Worm (Caenorhabditis elegans) whole organism, L1 larva: Measurements from ENCODE around the gene ctps-1.
A peak's percentile ranks its signal among the peaks of the same experiment; 100 is the strongest.

Source experiments
- C34B4.2 ChIP-seq: sonication (generic microtip); optimal IDR thresholded peaks from 2 replicates; lab custom pipeline; 2017; ENCODE audit warnings: mild to moderate bottlenecking, missing genetic modification characterization, missing compliant biosample characterization
- F16B12.6 ChIP-seq: fragments of 150-350 bp; optimal IDR thresholded peaks from 2 replicates; lab custom pipeline; 2014; ENCODE audit warnings: missing biosample characterization, missing genetic modification characterization
- Y116A8C.19 ChIP-seq: sonication (generic microtip); optimal IDR thresholded peaks from 2 replicates; lab custom pipeline; 2016; ENCODE audit warnings: missing compliant biosample characterization, missing genetic modification characterization, borderline replicate concordance
- aha-1 ChIP-seq: fragments of 150-350 bp; optimal IDR thresholded peaks from 2 replicates; lab custom pipeline; 2014; ENCODE audit warnings: missing biosample characterization, missing genetic modification characterization
- aly-2 ChIP-seq: fragments of 150-350 bp; optimal IDR thresholded peaks from 2 replicates; lab custom pipeline; 2014; ENCODE audit warnings: missing biosample characterization, missing genetic modification characterization
- ama-1 ChIP-seq: fragments of 150-350 bp; optimal IDR thresholded peaks from 2 replicates; lab custom pipeline; 2014
- ceh-8 ChIP-seq: fragments of 200-800 bp; sonication (Bioruptor generic); optimal IDR thresholded peaks from 2 replicates; lab custom pipeline; 2018; ENCODE audit warnings: mild to moderate bottlenecking, missing genetic modification characterization, moderate library complexity, missing compliant biosample characterization
- dsc-1 ChIP-seq: sonication (generic microtip); optimal IDR thresholded peaks from 2 replicates; lab custom pipeline; 2016; ENCODE audit warnings: mild to moderate bottlenecking, missing genetic modification characterization, missing compliant biosample characterization
- efl-1 ChIP-seq, 4 experiments: fragments of 150-350 bp; optimal IDR thresholded peaks in 3 of 4; peaks in 1 of 4; 1 replicate in 1 of 4; 2 replicates in 3 of 4; lab custom pipeline; 2014; ENCODE audit warnings: missing biosample characterization in 2 of 4, missing genetic modification characterization in 2 of 4, missing genetic modification reagents in 2 of 4
- egl-13 ChIP-seq: sonication (generic microtip); optimal IDR thresholded peaks from 2 replicates; lab custom pipeline; 2016; ENCODE audit warnings: missing genotype, missing genetic modification reagents, missing genetic modification characterization, missing compliant biosample characterization
- egl-27 ChIP-seq, 2 experiments: fragments of 150-350 bp in 1 of 2; sonication (generic microtip); optimal IDR thresholded peaks; 3 replicates each; lab custom pipeline; 2017 to 2018; ENCODE audit warnings: missing biosample characterization in 2 of 2, missing genetic modification characterization in 2 of 2, missing genetic modification reagents in 2 of 2
- elt-3 ChIP-seq, 6 experiments: fragments of 150-350 bp in 1 of 6; sonication (generic microtip); optimal IDR thresholded peaks; 2 replicates each; lab custom pipeline; 2017 to 2018; ENCODE audit warnings: missing biosample characterization in 6 of 6, missing genetic modification characterization in 6 of 6, inconsistent platforms in 1 of 6
- ets-5 ChIP-seq: fragments of 200-800 bp; sonication (Bioruptor generic); IDR thresholded peaks from 2 replicates; pipeline ENCODE4 v1.3.6; 2022; ENCODE audit warnings: missing genetic modification characterization, missing compliant biosample characterization
- fkh-10 ChIP-seq: sonication (generic microtip); optimal IDR thresholded peaks from 2 replicates; lab custom pipeline; 2017; ENCODE audit warnings: missing biosample characterization, missing genetic modification reagents, missing genetic modification characterization
- fkh-4 ChIP-seq: sonication (generic microtip); optimal IDR thresholded peaks from 2 replicates; lab custom pipeline; 2016; ENCODE audit warnings: missing compliant biosample characterization, missing genetic modification characterization, borderline replicate concordance
- fkh-8 ChIP-seq: sonication (generic microtip); optimal IDR thresholded peaks from 2 replicates; lab custom pipeline; 2016; ENCODE audit warnings: mild to moderate bottlenecking, missing genetic modification characterization, missing compliant biosample characterization
- fos-1 ChIP-seq: fragments of 150-350 bp; optimal IDR thresholded peaks from 2 replicates; lab custom pipeline; 2014; ENCODE audit warnings: missing biosample characterization, missing genetic modification characterization
- grh-1 ChIP-seq: fragments of 200-800 bp; sonication (Bioruptor generic); IDR thresholded peaks from 2 replicates; pipeline ENCODE4 v1.3.6; 2022; ENCODE audit warnings: missing genetic modification reagents, missing genetic modification characterization, missing compliant biosample characterization
- hlh-17 ChIP-seq: fragments of 200-800 bp; sonication (Bioruptor generic); optimal IDR thresholded peaks from 2 replicates; lab custom pipeline; 2018; ENCODE audit warnings: missing genetic modification characterization, mild to moderate bottlenecking, missing compliant biosample characterization, moderate library complexity, borderline replicate concordance
- irx-1 ChIP-seq: sonication (generic microtip); optimal IDR thresholded peaks from 2 replicates; lab custom pipeline; 2016; ENCODE audit warnings: missing genetic modification characterization, missing compliant biosample characterization
- lin-13 ChIP-seq: fragments of 150-350 bp; optimal IDR thresholded peaks from 2 replicates; lab custom pipeline; 2014; ENCODE audit warnings: missing biosample characterization, missing genetic modification reagents, missing genetic modification characterization
- lin-15B ChIP-seq: fragments of 150-350 bp; sonication (generic microtip); optimal IDR thresholded peaks from 3 replicates; lab custom pipeline; 2014; ENCODE audit warnings: missing biosample characterization, missing genetic modification characterization
- lin-35 ChIP-seq, 2 experiments: fragments of 150-350 bp; optimal IDR thresholded peaks; 2 replicates each; lab custom pipeline; 2014; ENCODE audit warnings: missing biosample characterization in 2 of 2, missing genetic modification characterization in 2 of 2, missing genetic modification reagents in 2 of 2
- lin-39 ChIP-seq: fragments of 150-350 bp; optimal IDR thresholded peaks from 2 replicates; lab custom pipeline; 2014; ENCODE audit warnings: missing biosample characterization, missing genetic modification reagents, missing genetic modification characterization
- lsy-2 ChIP-seq, 2 experiments: fragments of 150-350 bp; optimal IDR thresholded peaks; 2 replicates each; lab custom pipeline; 2014; ENCODE audit warnings: missing biosample characterization in 2 of 2, missing genetic modification characterization in 2 of 2
- mdl-1 ChIP-seq, 2 experiments: fragments of 150-350 bp; optimal IDR thresholded peaks; 2 replicates each; lab custom pipeline; 2014 to 2017; ENCODE audit warnings: missing biosample characterization in 2 of 2, missing genetic modification characterization in 2 of 2, inconsistent platforms in 1 of 2
- mep-1 ChIP-seq: fragments of 150-350 bp; optimal IDR thresholded peaks from 2 replicates; lab custom pipeline; 2014; ENCODE audit warnings: missing biosample characterization, missing genetic modification characterization
- nhr-12 ChIP-seq: sonication (generic microtip); optimal IDR thresholded peaks from 2 replicates; lab custom pipeline; 2017; ENCODE audit warnings: missing biosample characterization, missing genetic modification characterization
- nhr-28 ChIP-seq: fragments of 150-350 bp; optimal IDR thresholded peaks from 2 replicates; lab custom pipeline; 2014; ENCODE audit warnings: missing biosample characterization, missing genetic modification characterization
- nhr-71 ChIP-seq: sonication (generic microtip); optimal IDR thresholded peaks from 2 replicates; lab custom pipeline; 2016; ENCODE audit warnings: mild to moderate bottlenecking, missing genetic modification characterization, moderate library complexity, missing compliant biosample characterization
- nhr-76 ChIP-seq: sonication (generic microtip); optimal IDR thresholded peaks from 2 replicates; lab custom pipeline; 2017; ENCODE audit warnings: missing biosample characterization, missing genetic modification characterization
- nhr-84 ChIP-seq: sonication (generic microtip); optimal IDR thresholded peaks from 2 replicates; lab custom pipeline; 2017; ENCODE audit warnings: missing biosample characterization, missing genetic modification characterization
- pax-3 ChIP-seq: fragments of 200-800 bp; sonication (Bioruptor generic); optimal IDR thresholded peaks from 2 replicates; lab custom pipeline; 2018; ENCODE audit warnings: mild to moderate bottlenecking, missing genetic modification characterization, moderate library complexity, missing compliant biosample characterization
- pqm-1 ChIP-seq: sonication (generic microtip); optimal IDR thresholded peaks from 3 replicates; lab custom pipeline; 2017; ENCODE audit warnings: missing biosample characterization, missing genetic modification characterization
- rnt-1 ChIP-seq: sonication (generic microtip); optimal IDR thresholded peaks from 2 replicates; lab custom pipeline; 2016; ENCODE audit warnings: mild to moderate bottlenecking, missing genetic modification characterization, moderate library complexity, missing compliant biosample characterization
- skn-1 ChIP-seq: fragments of 150-350 bp; optimal IDR thresholded peaks from 2 replicates; lab custom pipeline; 2014; ENCODE audit warnings: missing biosample characterization, missing genetic modification characterization
- snu-23 ChIP-seq: sonication (generic microtip); optimal IDR thresholded peaks from 2 replicates; lab custom pipeline; 2016; ENCODE audit warnings: missing genetic modification characterization, missing compliant biosample characterization
- sox-4 ChIP-seq: sonication (generic microtip); optimal IDR thresholded peaks from 2 replicates; lab custom pipeline; 2016; ENCODE audit warnings: missing genetic modification characterization, missing compliant biosample characterization
- sptf-1 ChIP-seq: fragments of 150-350 bp; optimal IDR thresholded peaks from 2 replicates; lab custom pipeline; 2014; ENCODE audit warnings: missing biosample characterization, missing genetic modification characterization
- tlp-1 ChIP-seq: fragments of 150-350 bp; optimal IDR thresholded peaks from 2 replicates; lab custom pipeline; 2014; ENCODE audit warnings: missing biosample characterization, missing genetic modification characterization
- unc-62 ChIP-seq: fragments of 150-350 bp; optimal IDR thresholded peaks from 2 replicates; lab custom pipeline; 2014; ENCODE audit warnings: missing biosample characterization, missing genetic modification reagents, missing genetic modification characterization
- unc-98 ChIP-seq: fragments of 200-800 bp; sonication (Bioruptor generic); IDR thresholded peaks from 2 replicates; pipeline ENCODE4 v1.3.6; 2022; ENCODE audit warnings: missing genetic modification characterization, missing compliant biosample characterization
- xbp-1 ChIP-seq: sonication (generic microtip); optimal IDR thresholded peaks from 2 replicates; lab custom pipeline; 2016; ENCODE audit warnings: missing genetic modification characterization, missing compliant biosample characterization
- zag-1 ChIP-seq: fragments of 150-350 bp; optimal IDR thresholded peaks from 2 replicates; lab custom pipeline; 2014; ENCODE audit warnings: missing biosample characterization, missing genetic modification characterization

ctps-1 gene

DNA sequence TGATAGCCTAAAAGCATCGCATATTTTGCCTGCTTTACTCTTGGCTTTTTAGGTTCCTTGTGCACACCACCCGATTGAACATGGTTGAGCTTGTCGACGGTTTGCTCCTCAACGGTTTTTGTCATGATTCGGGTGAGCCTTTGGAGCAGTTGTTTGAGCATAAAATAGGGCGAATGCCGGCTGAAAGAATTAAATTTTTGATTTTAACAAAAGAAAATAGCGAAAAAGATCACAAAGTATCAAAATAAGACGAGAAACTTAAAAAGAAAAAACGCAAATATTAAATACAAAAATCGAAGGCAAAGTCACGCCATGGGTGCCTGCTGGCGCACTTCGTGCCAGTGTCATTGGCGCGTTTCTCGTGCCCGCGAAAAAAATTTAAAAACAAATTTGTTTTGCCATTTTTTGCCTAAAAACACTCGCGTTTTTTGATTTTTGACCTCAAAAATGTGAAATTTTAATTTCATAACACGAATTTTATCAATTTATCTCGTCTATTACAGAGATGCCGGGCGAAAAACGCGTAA is at the start of gene ctps-1, which contains the start of gene pus-1 (continued):
- TF ChIP-seq lin-35 (GFP tag; optimal IDR thresholded peaks at IDR 0.05; lab: Kevin White, UChicago) (peak; percentile 78 to 83), sox-4 (tag; lab: Kevin White, UChicago) (no peak), ceh-8 (no peak), dsc-1 (peak; percentile 72), aha-1 (tag; lab: Kevin White, UChicago) (peak; percentile 41), fos-1 (tag; lab: Kevin White, UChicago) (peak; percentile 48), Y116A8C.19 (tag; lab: Kevin White, UChicago) (no peak), elt-3 (tag; optimal IDR thresholded peaks at IDR 0.05; lab: Kevin White, UChicago) (peak in 1 of 6 experiments; percentile 79), lin-13 (GFP tag; lab: Kevin White, UChicago) (peak; percentile 70), nhr-12 (tag; lab: Kevin White, UChicago) (no peak), nhr-71 (tag; lab: Kevin White, UChicago) (no peak), mep-1 (tag; lab: Kevin White, UChicago) (peak; percentile 73), ama-1 (peak; percentile 56), skn-1 (tag; lab: Kevin White, UChicago) (peak; percentile 74), ets-5 (no peak), pax-3 (no peak), lin-39 (peak; percentile 67), zag-1 (tag; lab: Kevin White, UChicago) (no peak), rnt-1 (tag; lab: Kevin White, UChicago) (no peak), egl-27 (tag; optimal IDR thresholded peaks at IDR 0.05; lab: Kevin White, UChicago) (no peak), grh-1 (GFP tag; lab: Robert Waterston, UW) (peak; percentile 59), fkh-4 (tag; lab: Kevin White, UChicago) (no peak), irx-1 (tag; lab: Kevin White, UChicago) (peak; percentile 73), F16B12.6 (peak; percentile 27), egl-13 (tag; lab: Kevin White, UChicago) (no peak), C34B4.2 (tag; lab: Kevin White, UChicago) (no peak), nhr-76 (no peak), fkh-10 (GFP tag; lab: Kevin White, UChicago) (peak; percentile 21), unc-98 (GFP tag; lab: Robert Waterston, UW) (no peak), nhr-84 (no peak), hlh-17 (GFP tag; lab: Kevin White, UChicago) (no peak), sptf-1 (no peak)

DNA sequence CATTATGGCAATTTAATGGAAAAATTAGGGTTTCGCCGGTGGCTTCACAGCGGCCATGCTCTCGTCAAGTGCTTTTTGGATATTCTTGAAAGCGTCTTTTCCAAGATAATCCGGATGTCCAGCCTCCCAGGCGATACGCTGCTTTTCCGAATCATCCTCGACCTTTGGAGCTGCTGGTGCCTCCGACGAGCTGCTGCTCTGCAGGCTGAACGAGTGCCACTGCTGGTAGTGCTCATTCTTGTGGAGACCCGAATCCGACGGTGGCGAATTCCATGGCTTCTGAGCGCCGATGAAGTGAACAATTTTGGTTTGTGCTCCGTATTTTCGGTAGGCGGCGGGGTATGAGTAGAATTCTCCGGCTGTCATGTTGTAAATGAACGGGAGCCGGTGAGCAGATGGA is 49.5 kb upstream of the ctps-1 start:
- no peak for TF ChIP-seq unc-62 (GFP tag; lab: Kevin White, UChicago)
- no peak for TF ChIP-seq pqm-1 (tag; lab: Kevin White, UChicago)
- no peak for TF ChIP-seq efl-1 (optimal IDR thresholded peaks at IDR 0.05; lab: Kevin White, UChicago)
- TF ChIP-seq efl-1 (GFP tag; optimal IDR thresholded peaks at IDR 0.05 in 1 of 2; lab: Kevin White, UChicago), result no peak
- TF ChIP-seq sptf-1, result no peak
- TF ChIP-seq F16B12.6, result no peak
- TF ChIP-seq lin-15B (tag; lab: Kevin White, UChicago), result no peak
- no peak for TF ChIP-seq aly-2 (tag; lab: Kevin White, UChicago)
- no peak for TF ChIP-seq xbp-1 (tag; lab: Kevin White, UChicago)
- TF ChIP-seq egl-27 (tag; optimal IDR thresholded peaks at IDR 0.05; lab: Kevin White, UChicago), result no peak
- no peak for TF ChIP-seq lsy-2 (tag; optimal IDR thresholded peaks at IDR 0.05; lab: Kevin White, UChicago)
- TF ChIP-seq mdl-1 (tag; optimal IDR thresholded peaks at IDR 0.05; lab: Kevin White, UChicago), result no peak
- no peak for TF ChIP-seq nhr-28 (tag; lab: Kevin White, UChicago)
- TF ChIP-seq fkh-8, result no peak
- TF ChIP-seq elt-3 (tag; optimal IDR thresholded peaks at IDR 0.05; lab: Kevin White, UChicago), result no peak
- no peak for TF ChIP-seq unc-98 (GFP tag; lab: Robert Waterston, UW)
- no peak for TF ChIP-seq sox-4 (tag; lab: Kevin White, UChicago)
- TF ChIP-seq lin-39, result no peak
- TF ChIP-seq tlp-1 (tag; lab: Kevin White, UChicago), result no peak
- TF ChIP-seq grh-1 (GFP tag; lab: Robert Waterston, UW), result no peak
- TF ChIP-seq snu-23 (GFP tag; lab: Kevin White, UChicago), result no peak
